Fruit fly (Drosophila melanogaster) whole organism, prepupa: ENCODE measurements around the gene CG33170.

ENCODE experiments used
- Blimp-1 ChIP-seq: fragments of 200-800 bp; sonication (Bioruptor generic); optimal IDR thresholded peaks from 3 replicates; lab custom pipeline; 2017; ENCODE audit warnings: missing biosample characterization, missing genetic modification characterization, mild to moderate bottlenecking, moderate library complexity, missing genetic modification reagents
- CG11294 ChIP-seq: fragments of 200-800 bp; sonication (Bioruptor generic); IDR thresholded peaks from 2 replicates; pipeline ENCODE4 v1.3.6; 2022; ENCODE audit warnings: missing biosample characterization, missing genetic modification characterization
- CG15336 ChIP-seq: fragments of 200-800 bp; sonication (Bioruptor generic); IDR thresholded peaks from 2 replicates; pipeline ENCODE4 v1.3.6; 2022; ENCODE audit warnings: missing biosample characterization, missing genetic modification characterization
- CG1621 ChIP-seq: fragments of 200-800 bp; sonication (Bioruptor generic); optimal IDR thresholded peaks from 3 replicates; lab custom pipeline; 2018; ENCODE audit warnings: missing biosample characterization, mild to moderate bottlenecking, missing genetic modification characterization
- CG16779 ChIP-seq: fragments of 200-800 bp; sonication (Bioruptor generic); optimal IDR thresholded peaks from 3 replicates; lab custom pipeline; 2017; ENCODE audit warnings: missing biosample characterization, mild to moderate bottlenecking, missing genetic modification characterization
- CG31627 ChIP-seq: fragments of 200-800 bp; sonication (Bioruptor generic); optimal IDR thresholded peaks from 3 replicates; lab custom pipeline; 2016; ENCODE audit warnings: missing biosample characterization, missing genetic modification characterization
- CG34406 ChIP-seq: fragments of 200-800 bp; sonication (Bioruptor generic); optimal IDR thresholded peaks from 3 replicates; lab custom pipeline; 2016; ENCODE audit warnings: missing biosample characterization, missing genetic modification characterization
- CG4318 ChIP-seq: fragments of 200-800 bp; sonication (Bioruptor generic); optimal IDR thresholded peaks from 3 replicates; lab custom pipeline; 2017; ENCODE audit warnings: missing biosample characterization, mild to moderate bottlenecking, missing genetic modification characterization
- CG6163 ChIP-seq: fragments of 200-800 bp; sonication (Bioruptor generic); IDR thresholded peaks from 3 replicates; pipeline ENCODE4 v1.3.6; 2022; ENCODE audit warnings: missing biosample characterization, missing genetic modification characterization
- CG6808 ChIP-seq: fragments of 200-800 bp; sonication (Bioruptor generic); optimal IDR thresholded peaks from 3 replicates; lab custom pipeline; 2017; ENCODE audit warnings: missing biosample characterization, missing genetic modification characterization, mild to moderate bottlenecking, moderate library complexity, missing genetic modification reagents
- CG7368 ChIP-seq: fragments of 200-800 bp; sonication (Bioruptor generic); optimal IDR thresholded peaks from 3 replicates; lab custom pipeline; 2016; ENCODE audit warnings: missing biosample characterization, missing genetic modification characterization
- CG8632 ChIP-seq: fragments of 200-800 bp; sonication (Bioruptor generic); optimal IDR thresholded peaks from 3 replicates; lab custom pipeline; 2016; ENCODE audit warnings: missing biosample characterization, missing genetic modification characterization
- CG9139 ChIP-seq: fragments of 200-800 bp; sonication (Bioruptor generic); optimal IDR thresholded peaks from 3 replicates; lab custom pipeline; 2017; ENCODE audit warnings: missing biosample characterization, mild to moderate bottlenecking, missing genetic modification characterization
- Eip75B ChIP-seq: fragments of 200-800 bp; sonication (Bioruptor generic); optimal IDR thresholded peaks from 3 replicates; lab custom pipeline; 2016; ENCODE audit warnings: missing biosample characterization, missing genetic modification characterization
- Eip78C ChIP-seq: fragments of 200-800 bp; sonication (Bioruptor generic); peaks from one replicate; lab custom pipeline; 2016; ENCODE audit warnings: missing biosample characterization, missing genetic modification characterization
- Eip93F ChIP-seq: fragments of 200-800 bp; sonication (Bioruptor generic); optimal IDR thresholded peaks from 2 replicates; lab custom pipeline; 2016; ENCODE audit warnings: missing biosample characterization, mild to moderate bottlenecking, missing genetic modification characterization
- Ets21C ChIP-seq: fragments of 200-800 bp; sonication (Bioruptor generic); optimal IDR thresholded peaks from 3 replicates; lab custom pipeline; 2016; ENCODE audit warnings: missing biosample characterization, missing genetic modification characterization
- Ets96B ChIP-seq: fragments of 200-800 bp; optimal IDR thresholded peaks from 2 replicates; lab custom pipeline; 2019; ENCODE audit warnings: missing biosample characterization, mild to moderate bottlenecking, missing genetic modification characterization, moderate library complexity
- Gug ChIP-seq: fragments of 200-800 bp; sonication (Bioruptor generic); IDR thresholded peaks from 2 replicates; pipeline ENCODE4 v1.3.6; 2022; ENCODE audit warnings: missing biosample characterization, missing genetic modification characterization
- Hr39 ChIP-seq: fragments of 200-800 bp; sonication (Bioruptor generic); optimal IDR thresholded peaks from 2 replicates; lab custom pipeline; 2016; ENCODE audit warnings: missing biosample characterization, missing genetic modification characterization
- Hr4 ChIP-seq: fragments of 200-800 bp; sonication (Bioruptor generic); optimal IDR thresholded peaks from 3 replicates; lab custom pipeline; 2016; ENCODE audit warnings: missing biosample characterization, missing genetic modification characterization
- Lpt ChIP-seq: fragments of 200-800 bp; sonication (Bioruptor generic); optimal IDR thresholded peaks from 3 replicates; lab custom pipeline; 2016; ENCODE audit warnings: missing biosample characterization, missing genetic modification characterization
- OdsH ChIP-seq: fragments of 200-800 bp; sonication (Bioruptor generic); optimal IDR thresholded peaks from 3 replicates; lab custom pipeline; 2016; ENCODE audit warnings: missing biosample characterization, missing genetic modification characterization
- Smox ChIP-seq: fragments of 200-800 bp; sonication (Bioruptor generic); optimal IDR thresholded peaks from 3 replicates; lab custom pipeline; 2016; ENCODE audit warnings: missing biosample characterization, missing genetic modification characterization
- Sox14 ChIP-seq: fragments of 200-800 bp; sonication (Bioruptor generic); optimal IDR thresholded peaks from 3 replicates; lab custom pipeline; 2016; ENCODE audit warnings: missing biosample characterization, missing genetic modification characterization
- Sox15 ChIP-seq: fragments of 200-800 bp; sonication (Bioruptor generic); optimal IDR thresholded peaks from 3 replicates; lab custom pipeline; 2016; ENCODE audit warnings: missing biosample characterization, missing genetic modification characterization
- achi ChIP-seq: fragments of 200-800 bp; sonication (Bioruptor generic); optimal IDR thresholded peaks from 3 replicates; lab custom pipeline; 2016; ENCODE audit warnings: missing biosample characterization, missing genetic modification characterization
- acj6 ChIP-seq: fragments of 200-800 bp; sonication (Bioruptor generic); optimal IDR thresholded peaks from 3 replicates; lab custom pipeline; 2016; ENCODE audit warnings: missing biosample characterization, missing genetic modification characterization
- cyc ChIP-seq: fragments of 200-800 bp; sonication (Bioruptor generic); optimal IDR thresholded peaks from 3 replicates; lab custom pipeline; 2016; ENCODE audit warnings: missing biosample characterization, missing genetic modification characterization
- dac ChIP-seq: fragments of 200-800 bp; sonication (Bioruptor generic); optimal IDR thresholded peaks from 2 replicates; lab custom pipeline; 2017; ENCODE audit warnings: missing biosample characterization, mild to moderate bottlenecking, missing genetic modification characterization
- dsx ChIP-seq: fragments of 200-800 bp; optimal IDR thresholded peaks from 3 replicates; lab custom pipeline; 2019; ENCODE audit warnings: missing biosample characterization, mild to moderate bottlenecking, missing genetic modification characterization, moderate library complexity; ENCODE audit not compliant: poor library complexity, severe bottlenecking
- eg ChIP-seq: fragments of 200-800 bp; sonication (Bioruptor generic); IDR thresholded peaks from 3 replicates; pipeline ENCODE4 v1.3.6; 2022; ENCODE audit warnings: missing biosample characterization, missing genetic modification characterization
- esn ChIP-seq: fragments of 200-800 bp; sonication (Bioruptor generic); optimal IDR thresholded peaks from 2 replicates; lab custom pipeline; 2016; ENCODE audit warnings: missing biosample characterization, mild to moderate bottlenecking, missing genetic modification characterization, moderate library complexity
- fd59A ChIP-seq: fragments of 200-800 bp; sonication (Bioruptor generic); optimal IDR thresholded peaks from 2 replicates; lab custom pipeline; 2017; ENCODE audit warnings: missing biosample characterization, mild to moderate bottlenecking, missing genetic modification characterization, missing genetic modification reagents
- lz ChIP-seq: fragments of 200-800 bp; sonication (Bioruptor generic); optimal IDR thresholded peaks from 3 replicates; lab custom pipeline; 2016; ENCODE audit warnings: missing biosample characterization, missing genetic modification characterization
- net ChIP-seq: fragments of 200-800 bp; sonication (Bioruptor generic); optimal IDR thresholded peaks from 3 replicates; lab custom pipeline; 2016; ENCODE audit warnings: missing biosample characterization, missing genetic modification characterization
- salr ChIP-seq, 2 experiments: fragments of 200-800 bp; sonication (Bioruptor generic); optimal IDR thresholded peaks; 3 replicates each; lab custom pipeline; 2016 to 2018; ENCODE audit warnings: missing biosample characterization in 2 of 2, missing genetic modification characterization in 2 of 2, mild to moderate bottlenecking in 1 of 2
- spab ChIP-seq: fragments of 200-800 bp; sonication (Bioruptor generic); optimal IDR thresholded peaks from 2 replicates; lab custom pipeline; 2017; ENCODE audit warnings: missing biosample characterization, mild to moderate bottlenecking, missing genetic modification characterization, missing genetic modification reagents
- ss ChIP-seq, 2 experiments: fragments of 200-800 bp; sonication (Bioruptor generic); optimal IDR thresholded peaks; 2 replicates in 1 of 2; 3 replicates in 1 of 2; lab custom pipeline; 2017 to 2018; ENCODE audit warnings: mild to moderate bottlenecking in 2 of 2, missing biosample characterization in 2 of 2, missing genetic modification characterization in 2 of 2, moderate library complexity in 1 of 2
- svp ChIP-seq: fragments of 200-800 bp; sonication (Bioruptor generic); peaks from one replicate; lab custom pipeline; 2016; ENCODE audit warnings: missing biosample characterization, missing genetic modification characterization
- topi ChIP-seq: fragments of 200-800 bp; sonication (Bioruptor generic); optimal IDR thresholded peaks from 3 replicates; lab custom pipeline; 2016; ENCODE audit warnings: missing biosample characterization, missing genetic modification characterization
- vri ChIP-seq: fragments of 200-800 bp; sonication (Bioruptor generic); optimal IDR thresholded peaks from 3 replicates; lab custom pipeline; 2016; ENCODE audit warnings: missing biosample characterization, mild to moderate bottlenecking, missing genetic modification characterization

Gene CG33170

dm6 chr3L:22826236-22826635, 38.2 kb upstream of the CG33170 start (continued):
- TF ChIP-seq Blimp-1 (GFP tag; lab: Kevin White, UChicago) (no peak), Ets21C (GFP tag; lab: Kevin White, UChicago) (no peak), Gug (GFP tag; lab: Robert Waterston, UW) (no peak), CG7368 (GFP tag; lab: Kevin White, UChicago) (no peak), Sox14 (GFP tag; lab: Kevin White, UChicago) (no peak), eg (GFP tag; lab: Robert Waterston, UW) (0 out of 3 replicates have a peak, but pooled peaks have one; percentile 32), CG6163 (peak; percentile 21; the same call in 2 of the 3 replicates), CG31627 (no peak), salr (GFP tag; optimal IDR thresholded peaks at IDR 0.05; lab: Kevin White, UChicago) (peak in 1 of 2 experiments; percentile 3), Hr4 (GFP tag; lab: Kevin White, UChicago) (no peak), OdsH (no peak), Hr39 (GFP tag; lab: Kevin White, UChicago) (no peak), vri (GFP tag; lab: Kevin White, UChicago) (no peak), Smox (GFP tag; lab: Kevin White, UChicago) (no peak), esn (GFP tag; lab: Kevin White, UChicago) (peak; percentile 2), CG4318 (GFP tag; lab: Kevin White, UChicago) (no peak), lz (GFP tag; lab: Kevin White, UChicago) (no peak), Sox15 (GFP tag; lab: Kevin White, UChicago) (no peak), Ets96B (tag; lab: Kevin White, UChicago) (peak; percentile 5), CG15336 (0 out of 2 replicates have a peak, but pooled peaks have one; percentile 23), dac (GFP tag; lab: Kevin White, UChicago) (no peak), Eip78C (GFP tag; lab: Kevin White, UChicago) (peak; percentile 72), svp (GFP tag; lab: Kevin White, UChicago) (no peak)

dm6 chr3L:22830132-22830697, 34.2 kb upstream of the CG33170 start:
- TF ChIP-seq Smox (GFP tag; lab: Kevin White, UChicago) (no peak), OdsH (no peak), spab (GFP tag; lab: Kevin White, UChicago) (no peak), Lpt (no peak), Sox14 (GFP tag; lab: Kevin White, UChicago) (no peak), fd59A (GFP tag; lab: Kevin White, UChicago) (no peak), Sox15 (GFP tag; lab: Kevin White, UChicago) (no peak), net (GFP tag; lab: Kevin White, UChicago) (no peak), ss (GFP tag; optimal IDR thresholded peaks at IDR 0.05; lab: Kevin White, UChicago) (no peak), Eip78C (GFP tag; lab: Kevin White, UChicago) (no peak), salr (GFP tag; optimal IDR thresholded peaks at IDR 0.05; lab: Kevin White, UChicago) (no peak)
- TF ChIP-seq, all 60 proteins: peak for 0

dm6 chr3L:22835144-22835964, 29.0 kb upstream of the CG33170 start, which contains the start of gene jim:
Gene jim (minus strand): TSS chr3L:22835194.
- TF ChIP-seq cyc (GFP tag; lab: Kevin White, UChicago), result no peak
- no peak for TF ChIP-seq Hr39 (GFP tag; lab: Kevin White, UChicago)
- TF ChIP-seq CG1621 (tag; lab: Kevin White, UChicago), result peak; percentile 71
- TF ChIP-seq Smox (GFP tag; lab: Kevin White, UChicago), result no peak
- no peak for TF ChIP-seq achi (GFP tag; lab: Kevin White, UChicago)
- peak; percentile 2 for TF ChIP-seq CG34406 (GFP tag; lab: Kevin White, UChicago)
- TF ChIP-seq salr (GFP tag; optimal IDR thresholded peaks at IDR 0.05; lab: Kevin White, UChicago), result peak in 1 of 2 experiments; percentile 15
- peak; percentile 67 for TF ChIP-seq CG6808 (GFP tag; lab: Kevin White, UChicago)
- TF ChIP-seq dsx (GFP tag; lab: Kevin White, UChicago), result peak; percentile 76
- no peak for TF ChIP-seq Eip93F (GFP tag; lab: Kevin White, UChicago)
- TF ChIP-seq CG6163, result peak; percentile 69; the same call in 2 of the 3 replicates
- peak; percentile 62; the same call in 2 of the 3 replicates for TF ChIP-seq eg (GFP tag; lab: Robert Waterston, UW)
- TF ChIP-seq Hr4 (GFP tag; lab: Kevin White, UChicago), result no peak
- peak; percentile 44 for TF ChIP-seq Ets96B (tag; lab: Kevin White, UChicago)
- TF ChIP-seq CG11294 (GFP tag; lab: Robert Waterston, UW), result peak; percentile 38; the same call in 1 of the 2 replicates
- peak; percentile 4 for TF ChIP-seq topi (GFP tag; lab: Kevin White, UChicago)
- peak; percentile 16 for TF ChIP-seq net (GFP tag; lab: Kevin White, UChicago)
- peak; percentile 5 for TF ChIP-seq lz (GFP tag; lab: Kevin White, UChicago)
- no peak for TF ChIP-seq acj6 (GFP tag; lab: Kevin White, UChicago)
- peak; percentile 33 for TF ChIP-seq dac (GFP tag; lab: Kevin White, UChicago)
- TF ChIP-seq Eip75B (GFP tag; lab: Kevin White, UChicago), result peak; percentile 5
- peak; percentile 79 to 84 for TF ChIP-seq ss (GFP tag; optimal IDR thresholded peaks at IDR 0.05; lab: Kevin White, UChicago)
- peak; percentile 42 for TF ChIP-seq CG8632 (GFP tag; lab: Kevin White, UChicago)
- TF ChIP-seq Ets21C (GFP tag; lab: Kevin White, UChicago), result no peak
- TF ChIP-seq CG9139, result peak; percentile 75
- TF ChIP-seq Eip78C (GFP tag; lab: Kevin White, UChicago), result peak; percentile 86
- TF ChIP-seq CG16779 (tag; lab: Kevin White, UChicago), result peak; percentile 68
